Worm (Caenorhabditis elegans): ENCODE data around the gene srt-67.

The srt-67 gene

ce11 chrV:5273241-5273640 is 16.0 kb upstream of the srt-67 start:
- TF ChIP-seq swsn-7 (tag; optimal IDR thresholded peaks at IDR 0.05) (no peak), skn-1 (tag; optimal IDR thresholded peaks at IDR 0.05) (no peak), vab-15 (tag; optimal IDR thresholded peaks at IDR 0.05) (no peak), lin-35 (GFP tag; optimal IDR thresholded peaks at IDR 0.05) (peak in 1 of 2 experiments; percentile 1), tbx-2 (tag; optimal IDR thresholded peaks at IDR 0.05) (no peak), C34B4.2 (tag; optimal IDR thresholded peaks at IDR 0.05) (no peak), mdl-1 (tag; optimal IDR thresholded peaks at IDR 0.05) (no peak), zag-1 (tag; optimal IDR thresholded peaks at IDR 0.05) (no peak), elt-3 (tag; optimal IDR thresholded peaks at IDR 0.05) (peak in 1 of 6 experiments; percentile 7), nhr-19 (GFP tag; conservative IDR thresholded peaks at IDR 0.05) (0 out of 2 replicates have a peak, but pooled peaks have one; percentile 2), pax-3 (tag; optimal IDR thresholded peaks at IDR 0.05) (no peak), hpl-2 (GFP tag; optimal IDR thresholded peaks at IDR 0.05) (no peak), tlp-1 (tag; optimal IDR thresholded peaks at IDR 0.05) (no peak), ces-1 (GFP tag; optimal IDR thresholded peaks at IDR 0.05) (no peak), ama-1 (optimal IDR thresholded peaks at IDR 0.05) (no peak), sptf-1 (tag; optimal IDR thresholded peaks at IDR 0.05) (no peak), grh-1 (GFP tag; IDR thresholded peaks at IDR 0.05) (no peak), nhr-12 (tag; optimal IDR thresholded peaks at IDR 0.05) (no peak), rnt-1 (tag; optimal IDR thresholded peaks at IDR 0.05) (no peak), Y116A8C.19 (tag; optimal IDR thresholded peaks at IDR 0.05; ENCODE audit: borderline replicate concordance) (no peak), elt-2 (tag; optimal IDR thresholded peaks at IDR 0.05) (peak; percentile 7), efl-1 (optimal IDR thresholded peaks at IDR 0.05) (no peak), efl-1 (GFP tag; optimal IDR thresholded peaks at IDR 0.05 in 1 of 2) (peak in 1 of 2 experiments; percentile 57), blmp-1 (tag; optimal IDR thresholded peaks at IDR 0.05) (no peak), lin-13 (GFP tag; optimal IDR thresholded peaks at IDR 0.05) (no peak), egl-13 (tag; optimal IDR thresholded peaks at IDR 0.05) (no peak), ceh-63 (GFP tag; optimal IDR thresholded peaks at IDR 0.05) (no peak), lir-3 (tag; optimal IDR thresholded peaks at IDR 0.05; ENCODE audit: poor library complexity) (no peak), hlh-17 (GFP tag; optimal IDR thresholded peaks at IDR 0.05; ENCODE audit: borderline replicate concordance) (no peak), fkh-8 (tag; optimal IDR thresholded peaks at IDR 0.05) (no peak), mab-9 (GFP tag; IDR thresholded peaks at IDR 0.05) (no peak), ztf-4 (tag; optimal IDR thresholded peaks at IDR 0.05) (no peak), nhr-90 (tag; optimal IDR thresholded peaks at IDR 0.05; ENCODE audit: poor library complexity) (no peak), fos-1 (tag; optimal IDR thresholded peaks at IDR 0.05) (no peak), unc-86 (tag; optimal IDR thresholded peaks at IDR 0.05) (no peak), unc-30 (tag; optimal IDR thresholded peaks at IDR 0.05) (no peak), ceh-82 (tag; optimal IDR thresholded peaks at IDR 0.05) (no peak), unc-62 (GFP tag; optimal IDR thresholded peaks at IDR 0.05) (no peak)

- TF ChIP-seq swsn-7 (tag; optimal IDR thresholded peaks at IDR 0.05): peak; percentile 23
- peak; percentile 82 for TF ChIP-seq lin-14 (GFP tag; optimal IDR thresholded peaks at IDR 0.05)
- peak; percentile 20 for TF ChIP-seq tbx-2 (tag; optimal IDR thresholded peaks at IDR 0.05)
- TF ChIP-seq unc-130 (tag; optimal IDR thresholded peaks at IDR 0.05): peak; percentile 72
- peak in 5 of 6 experiments; percentile 42 to 71 (median 64) for TF ChIP-seq elt-3 (tag; optimal IDR thresholded peaks at IDR 0.05)
- TF ChIP-seq efl-1 (optimal IDR thresholded peaks at IDR 0.05): peak in 1 of 2 experiments; percentile 7
- peak in 1 of 2 experiments; percentile 91 for TF ChIP-seq efl-1 (GFP tag; optimal IDR thresholded peaks at IDR 0.05 in 1 of 2)
- TF ChIP-seq Y116A8C.19 (tag; optimal IDR thresholded peaks at IDR 0.05; ENCODE audit: borderline replicate concordance): no peak
- TF ChIP-seq lsy-2 (tag; optimal IDR thresholded peaks at IDR 0.05): peak; percentile 1 to 4
- peak; percentile 9 for TF ChIP-seq blmp-1 (tag; optimal IDR thresholded peaks at IDR 0.05)
- peak; percentile 43 for TF ChIP-seq C16A3.4 (tag; optimal IDR thresholded peaks at IDR 0.05)
- TF ChIP-seq irx-1 (tag; optimal IDR thresholded peaks at IDR 0.05): no peak
- no peak for TF ChIP-seq nhr-76 (tag; optimal IDR thresholded peaks at IDR 0.05)
- TF ChIP-seq nhr-85 (tag): peak; percentile 95
- TF ChIP-seq ztf-4 (tag; optimal IDR thresholded peaks at IDR 0.05): peak; percentile 39
- peak; percentile 74 for TF ChIP-seq snu-23 (GFP tag; optimal IDR thresholded peaks at IDR 0.05)
- peak in 1 of 3 experiments; percentile 20 for TF ChIP-seq ceh-82 (tag; optimal IDR thresholded peaks at IDR 0.05)
- TF ChIP-seq F16B12.6 (tag; optimal IDR thresholded peaks at IDR 0.05): no peak
- TF ChIP-seq mep-1 (tag; optimal IDR thresholded peaks at IDR 0.05): no peak
- peak; percentile 18 for TF ChIP-seq skn-1 (tag; optimal IDR thresholded peaks at IDR 0.05)
- TF ChIP-seq mdl-1 (tag; optimal IDR thresholded peaks at IDR 0.05): peak in 1 of 2 experiments; percentile 44
- TF ChIP-seq lin-35 (GFP tag; optimal IDR thresholded peaks at IDR 0.05): peak in 1 of 2 experiments; percentile 40
- peak; percentile 12 for TF ChIP-seq fkh-10 (GFP tag; optimal IDR thresholded peaks at IDR 0.05)
- TF ChIP-seq nhr-90 (tag; optimal IDR thresholded peaks at IDR 0.05; ENCODE audit: poor library complexity): peak; percentile 45
- peak; percentile 84 for TF ChIP-seq grh-1 (GFP tag; IDR thresholded peaks at IDR 0.05)
- TF ChIP-seq dsc-1 (tag; optimal IDR thresholded peaks at IDR 0.05): peak; percentile 8
- no peak for TF ChIP-seq ces-1 (GFP tag; optimal IDR thresholded peaks at IDR 0.05)
- TF ChIP-seq sox-4 (tag; optimal IDR thresholded peaks at IDR 0.05): no peak
- no peak for TF ChIP-seq lin-13 (GFP tag; optimal IDR thresholded peaks at IDR 0.05)
Observed at ce11 chrV:5272619-5273074, 15.4 kb upstream of the srt-67 start.

Data from whole organism, L1 larva.